Comparison of ENCODE assay signal across 5 fruit fly cellular contexts in genomic region chr3R:31220456-31221336, dm6.
TF ChIP-seq lines count a peak whose summit lies in the region.

Gene CG12054 (plus strand): TSS chr3R:31220702.

- TF ChIP-seq CTCF in S2 (optimal IDR thresholded peaks at IDR 0.05; lab: Kevin White, UChicago) = peak; percentile 55 to 58
- TF ChIP-seq CTCF in whole organism, embryonic (GFP tag; optimal IDR thresholded peaks at IDR 0.05; lab: Kevin White, UChicago) = peak; percentile 60

TF ChIP-seq in whole organism, adult, 20 proteins besides CTCF, POLR2A, EP300 and RAD21:
- TF ChIP-seq CG12768 (GFP tag; optimal IDR thresholded peaks at IDR 0.05; lab: Kevin White, UChicago) (no peak), CG7101 (tag; optimal IDR thresholded peaks at IDR 0.05; lab: Kevin White, UChicago) (no peak), kay (GFP tag; lab: Kevin White, UChicago; ENCODE audit: borderline replicate concordance) (no peak), CG11617 (GFP tag; optimal IDR thresholded peaks at IDR 0.05; lab: Kevin White, UChicago) (no peak), CG14711 (tag; optimal IDR thresholded peaks at IDR 0.05; lab: Kevin White, UChicago) (no peak), Clk (GFP tag; optimal IDR thresholded peaks at IDR 0.05; lab: Kevin White, UChicago) (no peak), Crg-1 (GFP tag; optimal IDR thresholded peaks at IDR 0.05; lab: Kevin White, UChicago) (no peak), ovo (GFP tag; optimal IDR thresholded peaks at IDR 0.05; lab: Kevin White, UChicago) (no peak), bab1 (GFP tag; optimal IDR thresholded peaks at IDR 0.05; lab: Kevin White, UChicago) (peak; percentile 3), Mnt (GFP tag; optimal IDR thresholded peaks at IDR 0.05; lab: Kevin White, UChicago) (peak; percentile 15), Hr96 (GFP tag; optimal IDR thresholded peaks at IDR 0.05; lab: Kevin White, UChicago) (peak; percentile 27), CG33017 (tag; optimal IDR thresholded peaks at IDR 0.05; lab: Kevin White, UChicago) (no peak), CG1620 (GFP tag; optimal IDR thresholded peaks at IDR 0.05; lab: Kevin White, UChicago) (peak; percentile 19), cnc (optimal IDR thresholded peaks at IDR 0.05; lab: Kevin White, UChicago) (no peak)

TF ChIP-seq in whole organism, embryonic, 481 proteins besides CTCF, POLR2A, EP300 and RAD21 (continues in another document):
- TF ChIP-seq CG15011 (GFP tag; optimal IDR thresholded peaks at IDR 0.05; lab: Kevin White, UChicago) (no peak), HLH4C (GFP tag; IDR thresholded peaks at IDR 0.05; lab: Robert Waterston, UW; ENCODE audit: partially characterized antibody) (no peak), stwl (tag; optimal IDR thresholded peaks at IDR 0.05; lab: Kevin White, UChicago) (peak; percentile 25), ac (GFP tag; optimal IDR thresholded peaks at IDR 0.05; lab: Kevin White, UChicago) (no peak), inv (GFP tag; IDR thresholded peaks at IDR 0.05; lab: Robert Waterston, UW; ENCODE audit: partially characterized antibody) (no peak), CG6765 (GFP tag; optimal IDR thresholded peaks at IDR 0.05; lab: Kevin White, UChicago) (no peak), CG9876 (GFP tag; optimal IDR thresholded peaks at IDR 0.05; lab: Kevin White, UChicago) (no peak), HHEX (GFP tag; optimal IDR thresholded peaks at IDR 0.05; lab: Kevin White, UChicago) (no peak), MBD-R2 (GFP tag; IDR thresholded peaks at IDR 0.05; lab: Robert Waterston, UW) (no peak), CG13123 (GFP tag; optimal IDR thresholded peaks at IDR 0.05; lab: Kevin White, UChicago) (no peak), Ravus (GFP tag; IDR thresholded peaks at IDR 0.05; lab: Robert Waterston, UW) (no peak), CG33557 (GFP tag; optimal IDR thresholded peaks at IDR 0.05; lab: Kevin White, UChicago) (peak; percentile 15), Nf-YC (tag; optimal IDR thresholded peaks at IDR 0.05; lab: Kevin White, UChicago) (no peak), Sry-β (GFP tag; optimal IDR thresholded peaks at IDR 0.05; lab: Kevin White, UChicago) (no peak), kni (GFP tag; optimal IDR thresholded peaks at IDR 0.05; lab: Kevin White, UChicago) (no peak), lola (GFP tag; optimal IDR thresholded peaks at IDR 0.05; lab: Kevin White, UChicago) (no peak), CG8478 (optimal IDR thresholded peaks at IDR 0.05; lab: Kevin White, UChicago) (peak; percentile 90), pfk (GFP tag; optimal IDR thresholded peaks at IDR 0.05; lab: Kevin White, UChicago) (no peak), dmrt11E (tag; optimal IDR thresholded peaks at IDR 0.05; lab: Kevin White, UChicago) (no peak), CkIIα-i1 (GFP tag; IDR thresholded peaks at IDR 0.05; lab: Robert Waterston, UW) (no peak), CG9797 (GFP tag; optimal IDR thresholded peaks at IDR 0.05; lab: Kevin White, UChicago) (peak; percentile 91), Hey (tag; optimal IDR thresholded peaks at IDR 0.05; lab: Kevin White, UChicago) (no peak), Rx (GFP tag; IDR thresholded peaks at IDR 0.05; lab: Robert Waterston, UW) (no peak), klu (GFP tag; IDR thresholded peaks at IDR 0.05; lab: Robert Waterston, UW) (no peak), Side (GFP tag; optimal IDR thresholded peaks at IDR 0.05; lab: Kevin White, UChicago) (peak; percentile 5), pros (GFP tag; optimal IDR thresholded peaks at IDR 0.05; lab: Kevin White, UChicago) (no peak), zfh2 (GFP tag; optimal IDR thresholded peaks at IDR 0.05; lab: Kevin White, UChicago) (no peak), CG12071 (GFP tag; optimal IDR thresholded peaks at IDR 0.05; lab: Kevin White, UChicago) (no peak)

TF ChIP-seq in whole organism, prepupa, 60 proteins besides CTCF, POLR2A, EP300 and RAD21 (continues in another document):
- TF ChIP-seq net (GFP tag; optimal IDR thresholded peaks at IDR 0.05; lab: Kevin White, UChicago) (no peak), Smox (GFP tag; optimal IDR thresholded peaks at IDR 0.05; lab: Kevin White, UChicago) (no peak), fkh (GFP tag; optimal IDR thresholded peaks at IDR 0.05; lab: Kevin White, UChicago) (no peak), Sox15 (GFP tag; optimal IDR thresholded peaks at IDR 0.05; lab: Kevin White, UChicago) (no peak), CG3032 (tag; optimal IDR thresholded peaks at IDR 0.05; lab: Kevin White, UChicago) (no peak), achi (GFP tag; optimal IDR thresholded peaks at IDR 0.05; lab: Kevin White, UChicago) (no peak), Sox14 (GFP tag; optimal IDR thresholded peaks at IDR 0.05; lab: Kevin White, UChicago) (no peak), OdsH (GFP tag; optimal IDR thresholded peaks at IDR 0.05; lab: Kevin White, UChicago) (peak; percentile 12), CG6163 (GFP tag; IDR thresholded peaks at IDR 0.05; lab: Robert Waterston, UW) (no peak), topi (GFP tag; optimal IDR thresholded peaks at IDR 0.05; lab: Kevin White, UChicago) (peak; percentile 18), CG3919 (GFP tag; optimal IDR thresholded peaks at IDR 0.05; lab: Kevin White, UChicago) (no peak), CG1621 (tag; optimal IDR thresholded peaks at IDR 0.05; lab: Kevin White, UChicago) (no peak), CG4318 (GFP tag; optimal IDR thresholded peaks at IDR 0.05; lab: Kevin White, UChicago) (no peak), pdm3 (GFP tag; optimal IDR thresholded peaks at IDR 0.05; lab: Kevin White, UChicago) (peak; percentile 23), Eip75B (GFP tag; optimal IDR thresholded peaks at IDR 0.05; lab: Kevin White, UChicago) (no peak), CG6808 (GFP tag; optimal IDR thresholded peaks at IDR 0.05; lab: Kevin White, UChicago) (no peak), Ets96B (tag; optimal IDR thresholded peaks at IDR 0.05; lab: Kevin White, UChicago) (no peak), CG8632 (GFP tag; optimal IDR thresholded peaks at IDR 0.05; lab: Kevin White, UChicago) (no peak), CG11762 (GFP tag; optimal IDR thresholded peaks at IDR 0.05; lab: Kevin White, UChicago; ENCODE audit: insufficient read depth) (no peak), esn (GFP tag; optimal IDR thresholded peaks at IDR 0.05; lab: Kevin White, UChicago) (peak; percentile 31), CG8319 (GFP tag; optimal IDR thresholded peaks at IDR 0.05; lab: Kevin White, UChicago) (no peak), eg (GFP tag; IDR thresholded peaks at IDR 0.05; lab: Robert Waterston, UW) (no peak), Lpt (GFP tag; optimal IDR thresholded peaks at IDR 0.05; lab: Kevin White, UChicago) (no peak), svp (GFP tag; lab: Kevin White, UChicago) (peak; percentile 34), CG6276 (GFP tag; optimal IDR thresholded peaks at IDR 0.05; lab: Kevin White, UChicago) (no peak), CG11902 (GFP tag; optimal IDR thresholded peaks at IDR 0.05; lab: Kevin White, UChicago) (no peak), Gug (GFP tag; IDR thresholded peaks at IDR 0.05; lab: Robert Waterston, UW) (no peak), spab (GFP tag; optimal IDR thresholded peaks at IDR 0.05; lab: Kevin White, UChicago) (no peak), fd85E (GFP tag; optimal IDR thresholded peaks at IDR 0.05; lab: Kevin White, UChicago) (no peak), CG31627 (GFP tag; optimal IDR thresholded peaks at IDR 0.05; lab: Kevin White, UChicago) (no peak)

TF ChIP-seq in whole organism, wandering third instar larva, 38 proteins besides CTCF, POLR2A, EP300 and RAD21:
- peak; percentile 7 for TF ChIP-seq HLH106 (tag; optimal IDR thresholded peaks at IDR 0.05; lab: Kevin White, UChicago)
- TF ChIP-seq tai (GFP tag; optimal IDR thresholded peaks at IDR 0.05; lab: Kevin White, UChicago) = no peak
- no peak for TF ChIP-seq CG32264 (GFP tag; optimal IDR thresholded peaks at IDR 0.05; lab: Kevin White, UChicago)
- TF ChIP-seq OdsH (GFP tag; optimal IDR thresholded peaks at IDR 0.05; lab: Kevin White, UChicago) = no peak
- no peak for TF ChIP-seq sv (GFP tag; optimal IDR thresholded peaks at IDR 0.05; lab: Kevin White, UChicago)
- peak; percentile 71 for TF ChIP-seq Myc (optimal IDR thresholded peaks at IDR 0.05; lab: Kevin White, UChicago)
- TF ChIP-seq jim (GFP tag; optimal IDR thresholded peaks at IDR 0.05; lab: Kevin White, UChicago) = no peak
- no peak for TF ChIP-seq Abd-B (GFP tag; optimal IDR thresholded peaks at IDR 0.05; lab: Kevin White, UChicago)
- no peak for TF ChIP-seq psq (GFP tag; optimal IDR thresholded peaks at IDR 0.05; lab: Kevin White, UChicago)
- TF ChIP-seq Dif (GFP tag; optimal IDR thresholded peaks at IDR 0.05; lab: Kevin White, UChicago; ENCODE audit: partially characterized antibody) = peak; percentile 6
- TF ChIP-seq N (GFP tag; optimal IDR thresholded peaks at IDR 0.05; lab: Kevin White, UChicago) = peak; percentile 15
- no peak for TF ChIP-seq dsf (GFP tag; optimal IDR thresholded peaks at IDR 0.05; lab: Kevin White, UChicago; ENCODE audit: borderline replicate concordance)
- TF ChIP-seq foxo (GFP tag; optimal IDR thresholded peaks at IDR 0.05; lab: Kevin White, UChicago) = peak in 1 of 2 experiments; percentile 5
- TF ChIP-seq lola (GFP tag; optimal IDR thresholded peaks at IDR 0.05; lab: Kevin White, UChicago) = no peak
- TF ChIP-seq Hnf4 (GFP tag; optimal IDR thresholded peaks at IDR 0.05; lab: Kevin White, UChicago) = no peak
- peak; percentile 9 for TF ChIP-seq Hr83 (GFP tag; optimal IDR thresholded peaks at IDR 0.05; lab: Kevin White, UChicago; ENCODE audit: poor library complexity, severe bottlenecking)
- TF ChIP-seq pan (optimal IDR thresholded peaks at IDR 0.05; lab: Kevin White, UChicago) = no peak
- TF ChIP-seq brk (GFP tag; optimal IDR thresholded peaks at IDR 0.05; lab: Kevin White, UChicago) = no peak
- TF ChIP-seq GATAd (GFP tag; optimal IDR thresholded peaks at IDR 0.05; lab: Kevin White, UChicago) = no peak
- TF ChIP-seq Rel (GFP tag; optimal IDR thresholded peaks at IDR 0.05; lab: Kevin White, UChicago) = no peak
- TF ChIP-seq Rel (tag; optimal IDR thresholded peaks at IDR 0.05; lab: Kevin White, UChicago) = peak; percentile 48
- no peak for TF ChIP-seq fru (GFP tag; optimal IDR thresholded peaks at IDR 0.05; lab: Kevin White, UChicago)
- TF ChIP-seq ey (GFP tag; optimal IDR thresholded peaks at IDR 0.05; lab: Kevin White, UChicago) = peak; percentile 19
